Fruit fly (Drosophila melanogaster): ENCODE data around the gene CG7276.

DNA sequence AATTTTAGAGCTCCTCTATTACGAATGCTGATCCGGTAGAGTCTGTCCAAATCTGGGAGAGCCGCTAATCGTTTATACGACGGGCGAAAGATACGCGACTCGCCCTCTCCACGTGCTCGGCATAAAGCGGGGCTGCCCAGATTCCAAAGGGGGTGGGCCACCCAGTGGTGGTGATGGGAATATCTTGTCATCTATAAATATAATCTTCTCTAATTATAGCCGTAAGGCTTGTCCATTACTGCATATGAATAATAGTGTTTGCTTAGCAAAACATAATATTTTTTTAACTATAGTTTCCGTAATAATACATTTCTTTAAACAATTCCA is 3.6 kb downstream of the CG7276 start:
- TF ChIP-seq CG8301 (tag; optimal IDR thresholded peaks at IDR 0.05) (no peak), D1 (tag; optimal IDR thresholded peaks at IDR 0.05) (no peak), fd96Ca (GFP tag; IDR thresholded peaks at IDR 0.05) (no peak), Snoo (tag; optimal IDR thresholded peaks at IDR 0.05) (no peak), CG34367 (tag; optimal IDR thresholded peaks at IDR 0.05) (no peak), CG12605 (GFP tag; IDR thresholded peaks at IDR 0.05) (no peak), Pif1B (GFP tag; optimal IDR thresholded peaks at IDR 0.05) (no peak), rn (GFP tag; IDR thresholded peaks at IDR 0.05) (no peak), CG10348 (GFP tag; IDR thresholded peaks at IDR 0.05) (no peak), CG32121 (GFP tag; IDR thresholded peaks at IDR 0.05) (no peak), EcR (GFP tag; optimal IDR thresholded peaks at IDR 0.05) (no peak), CG15710 (tag; optimal IDR thresholded peaks at IDR 0.05) (no peak), CG13204 (GFP tag; optimal IDR thresholded peaks at IDR 0.05) (no peak), gl (tag; optimal IDR thresholded peaks at IDR 0.05) (no peak)
